Fruit fly (Drosophila melanogaster) whole organism, embryonic: Measurements from ENCODE around the gene CG15515.

Experiments used
- Abd-B ChIP-seq: fragments of 200-800 bp; sonication (Bioruptor generic); optimal IDR thresholded peaks from 2 replicates; lab custom pipeline; 2018; ENCODE audit warnings: missing biosample characterization, mild to moderate bottlenecking, missing genetic modification characterization, moderate library complexity
- Awh ChIP-seq: fragments of 200-800 bp; sonication (Bioruptor generic); IDR thresholded peaks from 2 replicates; pipeline ENCODE4, ENCODE4 v1.3.6; 2022; ENCODE audit warnings: missing biosample characterization, missing genetic modification characterization
- BEAF-32 ChIP-seq: fragments of 200-800 bp; sonication (Bioruptor generic); optimal IDR thresholded peaks from 3 replicates; lab custom pipeline; 2017; ENCODE audit warnings: missing biosample characterization, missing genetic modification characterization, mild to moderate bottlenecking, moderate library complexity, missing genetic modification reagents
- Blimp-1 ChIP-seq: fragments of 200-800 bp; sonication (Bioruptor generic); optimal IDR thresholded peaks from 3 replicates; lab custom pipeline; 2018; ENCODE audit warnings: missing biosample characterization, missing genetic modification characterization, mild to moderate bottlenecking, moderate library complexity, missing genetic modification reagents
- CG10147 ChIP-seq: fragments of 200-800 bp; sonication (Bioruptor generic); optimal IDR thresholded peaks from 2 replicates; lab custom pipeline; 2019; ENCODE audit warnings: missing biosample characterization, mild to moderate bottlenecking, missing genetic modification characterization, moderate library complexity
- CG1024 ChIP-seq: fragments of 200-800 bp; sonication (Bioruptor generic); IDR thresholded peaks from 2 replicates; pipeline ENCODE4 v1.3.6; 2022; ENCODE audit warnings: missing biosample characterization, missing genetic modification characterization
- CG10321 ChIP-seq: fragments of 200-800 bp; sonication (Bioruptor generic); IDR thresholded peaks from 2 replicates; pipeline ENCODE4 v1.3.6; 2022; ENCODE audit warnings: missing biosample characterization, missing genetic modification characterization
- CG10431 ChIP-seq: fragments of 200-800 bp; sonication (Bioruptor generic); optimal IDR thresholded peaks from 3 replicates; lab custom pipeline; 2018; ENCODE audit warnings: missing biosample characterization, mild to moderate bottlenecking, missing genetic modification characterization
- CG13123 ChIP-seq: fragments of 200-800 bp; sonication (Bioruptor generic); optimal IDR thresholded peaks from 2 replicates; lab custom pipeline; 2016; ENCODE audit warnings: missing biosample characterization, missing genetic modification characterization
- CG13287 ChIP-seq: fragments of 200-800 bp; sonication (Bioruptor generic); IDR thresholded peaks from 2 replicates; pipeline ENCODE4 v1.3.6; 2022; ENCODE audit warnings: missing biosample characterization, missing genetic modification characterization; ENCODE audit not compliant: partially characterized antibody
- CG14441 ChIP-seq: fragments of 200-800 bp; sonication (Bioruptor generic); IDR thresholded peaks from 2 replicates; pipeline ENCODE4 v1.3.6; 2022; ENCODE audit warnings: missing biosample characterization, missing genetic modification characterization
- CG14965 ChIP-seq: fragments of 200-800 bp; sonication (Bioruptor generic); optimal IDR thresholded peaks from 2 replicates; lab custom pipeline; 2016; ENCODE audit warnings: missing biosample characterization, missing genetic modification characterization, borderline replicate concordance
- CG16815 ChIP-seq: fragments of 200-800 bp; sonication (Bioruptor generic); optimal IDR thresholded peaks from 3 replicates; lab custom pipeline; 2017; ENCODE audit warnings: missing biosample characterization, mild to moderate bottlenecking, missing genetic modification characterization
- CG1792 ChIP-seq: fragments of 200-800 bp; sonication (Bioruptor generic); optimal IDR thresholded peaks from 2 replicates; lab custom pipeline; 2016; ENCODE audit warnings: missing biosample characterization, missing genetic modification characterization
- CG18476 ChIP-seq: fragments of 200-800 bp; sonication (Bioruptor generic); optimal IDR thresholded peaks from 2 replicates; lab custom pipeline; 2016; ENCODE audit warnings: missing biosample characterization, mild to moderate bottlenecking, missing genetic modification characterization
- CG18764 ChIP-seq: fragments of 200-800 bp; sonication (Bioruptor generic); optimal IDR thresholded peaks from 3 replicates; lab custom pipeline; 2016; ENCODE audit warnings: missing biosample characterization, missing genetic modification characterization
- CG2199 ChIP-seq: fragments of 200-800 bp; sonication (Bioruptor generic); IDR thresholded peaks from 3 replicates; pipeline ENCODE4 v1.3.6; 2022; ENCODE audit warnings: missing biosample characterization, missing genetic modification characterization
- CG2875 ChIP-seq: fragments of 200-800 bp; sonication (Bioruptor generic); optimal IDR thresholded peaks from 2 replicates; lab custom pipeline; 2017; ENCODE audit warnings: missing biosample characterization, mild to moderate bottlenecking, missing genetic modification characterization, missing genetic modification reagents
- CG3163 ChIP-seq: fragments of 200-800 bp; sonication (Bioruptor generic); optimal IDR thresholded peaks from 3 replicates; lab custom pipeline; 2016; ENCODE audit warnings: missing biosample characterization, missing genetic modification characterization
- CG33213 ChIP-seq: fragments of 200-800 bp; sonication (Bioruptor generic); optimal IDR thresholded peaks from 3 replicates; lab custom pipeline; 2016; ENCODE audit warnings: missing biosample characterization, missing genetic modification characterization
- CG4328 ChIP-seq: fragments of 200-800 bp; sonication (Bioruptor generic); optimal IDR thresholded peaks from 3 replicates; lab custom pipeline; 2017; ENCODE audit warnings: missing biosample characterization, missing genetic modification reagents, missing genetic modification characterization
- CG4424 ChIP-seq: fragments of 200-800 bp; sonication (Bioruptor generic); optimal IDR thresholded peaks from 3 replicates; lab custom pipeline; 2016; ENCODE audit warnings: missing biosample characterization, missing genetic modification characterization
- CG6683 ChIP-seq: fragments of 200-800 bp; sonication (Bioruptor generic); optimal IDR thresholded peaks from 2 replicates; lab custom pipeline; 2017; ENCODE audit warnings: missing biosample characterization, mild to moderate bottlenecking, missing genetic modification characterization, missing genetic modification reagents
- CG6791 ChIP-seq: fragments of 200-800 bp; sonication (Bioruptor generic); IDR thresholded peaks from 3 replicates; pipeline ENCODE4 v1.3.6; 2022; ENCODE audit warnings: missing biosample characterization, missing genetic modification characterization; ENCODE audit not compliant: partially characterized antibody
- CG9609 ChIP-seq: fragments of 200-800 bp; sonication (Bioruptor generic); optimal IDR thresholded peaks from 3 replicates; lab custom pipeline; 2016; ENCODE audit warnings: missing biosample characterization, missing genetic modification characterization
- CG9876 ChIP-seq: fragments of 200-800 bp; sonication (Bioruptor generic); optimal IDR thresholded peaks from 2 replicates; lab custom pipeline; 2016; ENCODE audit warnings: missing biosample characterization, missing genetic modification characterization
- CHES-1-like ChIP-seq: fragments of 200-800 bp; sonication (Bioruptor generic); optimal IDR thresholded peaks from 2 replicates; lab custom pipeline; 2016; ENCODE audit warnings: missing biosample characterization, missing genetic modification characterization
- Dbx ChIP-seq: fragments of 200-800 bp; sonication (Bioruptor generic); IDR thresholded peaks from 3 replicates; pipeline ENCODE4 v1.3.6; 2022; ENCODE audit warnings: missing biosample characterization, missing genetic modification characterization
- Fer1 ChIP-seq: fragments of 200-800 bp; sonication (Bioruptor generic); optimal IDR thresholded peaks from 2 replicates; lab custom pipeline; 2017; ENCODE audit warnings: missing biosample characterization, mild to moderate bottlenecking, missing genetic modification characterization
- GATAe ChIP-seq: fragments of 200-800 bp; sonication (Bioruptor generic); conservative IDR thresholded peaks from 2 replicates; pipeline ENCODE4 v1.3.6; 2022; ENCODE audit warnings: missing biosample characterization, missing genetic modification characterization
- Hand ChIP-seq: fragments of 200-800 bp; sonication (Bioruptor generic); optimal IDR thresholded peaks from 2 replicates; lab custom pipeline; 2017; ENCODE audit warnings: mild to moderate bottlenecking, missing biosample characterization, missing genetic modification reagents, missing genetic modification characterization
- Hsf ChIP-seq: fragments of 200-800 bp; sonication (Bioruptor generic); optimal IDR thresholded peaks from 3 replicates; lab custom pipeline; 2016; ENCODE audit warnings: missing biosample characterization, missing genetic modification characterization
- Kr ChIP-seq: fragments of 200-800 bp; sonication (Bioruptor generic); optimal IDR thresholded peaks from 2 replicates; lab custom pipeline; 2017; ENCODE audit warnings: missing biosample characterization, mild to moderate bottlenecking, missing genetic modification characterization
- Rx ChIP-seq: fragments of 200-800 bp; sonication (Bioruptor generic); IDR thresholded peaks from 2 replicates; pipeline ENCODE4 v1.3.6; 2022; ENCODE audit warnings: missing biosample characterization, missing genetic modification characterization
- Sox102F ChIP-seq: fragments of 200-800 bp; sonication (Bioruptor generic); optimal IDR thresholded peaks from 2 replicates; lab custom pipeline; 2018; ENCODE audit warnings: missing biosample characterization, mild to moderate bottlenecking, missing genetic modification characterization, moderate library complexity
- Xbp1 ChIP-seq: fragments of 200-800 bp; sonication (Bioruptor generic); optimal IDR thresholded peaks from 3 replicates; lab custom pipeline; 2016; ENCODE audit warnings: missing biosample characterization, mild to moderate bottlenecking, missing genetic modification characterization
- YL-1 ChIP-seq: fragments of 200-800 bp; sonication (Bioruptor generic); optimal IDR thresholded peaks from 3 replicates; lab custom pipeline; 2017; ENCODE audit warnings: missing biosample characterization, mild to moderate bottlenecking, missing genetic modification characterization
- ap ChIP-seq: fragments of 200-800 bp; sonication (Bioruptor generic); IDR thresholded peaks from 2 replicates; pipeline ENCODE4 v1.3.6; 2022; ENCODE audit warnings: missing biosample characterization, missing genetic modification characterization
- ara ChIP-seq: fragments of 200-800 bp; sonication (Bioruptor generic); IDR thresholded peaks from 2 replicates; pipeline ENCODE4 v1.3.6; 2022; ENCODE audit warnings: missing biosample characterization, missing genetic modification characterization
- ato ChIP-seq: fragments of 200-800 bp; sonication (Bioruptor generic); IDR thresholded peaks from 2 replicates; pipeline ENCODE4 v1.3.6; 2022; ENCODE audit warnings: missing biosample characterization, missing genetic modification characterization; ENCODE audit not compliant: partially characterized antibody
- cato ChIP-seq: fragments of 200-800 bp; sonication (Bioruptor generic); optimal IDR thresholded peaks from 2 replicates; lab custom pipeline; 2016; ENCODE audit warnings: missing biosample characterization, missing genetic modification characterization, borderline replicate concordance
- chm ChIP-seq: fragments of 200-800 bp; sonication (Bioruptor generic); IDR thresholded peaks from 2 replicates; pipeline ENCODE4 v1.3.6; 2022; ENCODE audit warnings: missing biosample characterization, missing genetic modification characterization
- crol ChIP-seq: fragments of 200-800 bp; sonication (Bioruptor generic); IDR thresholded peaks from 2 replicates; pipeline ENCODE4 v1.3.6; 2022; ENCODE audit warnings: missing biosample characterization, missing genetic modification characterization
- dati ChIP-seq: fragments of 200-800 bp; sonication (Bioruptor generic); IDR thresholded peaks from 2 replicates; pipeline ENCODE4 v1.3.6; 2022; ENCODE audit warnings: missing biosample characterization, missing genetic modification characterization
- fu2 ChIP-seq: fragments of 200-800 bp; sonication (Bioruptor generic); optimal IDR thresholded peaks from 2 replicates; lab custom pipeline; 2016; ENCODE audit warnings: missing biosample characterization, missing genetic modification characterization
- gem ChIP-seq: fragments of 200-800 bp; sonication (Bioruptor generic); optimal IDR thresholded peaks from 2 replicates; lab custom pipeline; 2019; ENCODE audit warnings: missing biosample characterization, mild to moderate bottlenecking, missing genetic modification characterization, moderate library complexity
- insv ChIP-seq, 2 experiments: fragments of 200-800 bp; sonication (Bioruptor generic); optimal IDR thresholded peaks; 3 replicates each; lab custom pipeline; 2016 to 2018; ENCODE audit warnings: missing biosample characterization in 2 of 2, missing genetic modification characterization in 2 of 2
- pan ChIP-seq, 4 experiments: fragments of >200 bp in 3 of 4; fragments of 200-800 bp in 1 of 4; sonication (Bioruptor generic) in 1 of 4; optimal IDR thresholded peaks in 3 of 4; IDR thresholded peaks in 1 of 4; 2 replicates each; pipeline versions ENCODE4 v1.3.6 to Lab custom; 2017 to 2022; ENCODE audit warnings: missing biosample characterization in 2 of 4, missing genetic modification characterization in 2 of 4, mixed read lengths in 1 of 4
- row ChIP-seq: fragments of 200-800 bp; sonication (Bioruptor generic); IDR thresholded peaks from 3 replicates; pipeline ENCODE4 v1.3.6; 2022; ENCODE audit warnings: missing biosample characterization, missing genetic modification characterization
- trem ChIP-seq: fragments of 200-800 bp; optimal IDR thresholded peaks from 3 replicates; lab custom pipeline; 2019; ENCODE audit warnings: missing biosample characterization, mild to moderate bottlenecking, missing genetic modification characterization, moderate library complexity
- z ChIP-seq: fragments of 200-800 bp; sonication (Bioruptor generic); IDR thresholded peaks from 3 replicates; pipeline ENCODE4 v1.3.6; 2022; ENCODE audit warnings: missing biosample characterization, missing genetic modification characterization

The CG15515 gene

dm6 chr3R:29857228-29857627 lies 48.0 kb upstream of the CG15515 start, which contains the start of gene dgt1 (continued):
- TF ChIP-seq chm (GFP tag; lab: Robert Waterston, UW) = no peak
- no peak for TF ChIP-seq pan (optimal IDR thresholded peaks at IDR 0.05; lab: Kevin White, UChicago)
- no peak for TF ChIP-seq pan (GFP tag; optimal IDR thresholded peaks at IDR 0.05 in 1 of 2, IDR thresholded peaks at IDR 0.05 in 1 of 2)
- peak; percentile 38 for TF ChIP-seq BEAF-32 (GFP tag; lab: Kevin White, UChicago)
- TF ChIP-seq Xbp1 (GFP tag; lab: Kevin White, UChicago) = no peak
- no peak for TF ChIP-seq Rx (GFP tag; lab: Robert Waterston, UW)
- TF ChIP-seq fu2 (GFP tag; lab: Kevin White, UChicago) = no peak
- no peak for TF ChIP-seq CG9609
- no peak for TF ChIP-seq CG14441
- TF ChIP-seq CG14965 (GFP tag; lab: Kevin White, UChicago) = no peak
- 0 out of 2 replicates have a peak, but pooled peaks have one; percentile 29 for TF ChIP-seq ato (GFP tag; lab: Robert Waterston, UW)
- TF ChIP-seq insv (GFP tag; optimal IDR thresholded peaks at IDR 0.05; lab: Kevin White, UChicago) = peak in 1 of 2 experiments; percentile 56
- no peak for TF ChIP-seq CG9876
- no peak for TF ChIP-seq Hsf (GFP tag; lab: Kevin White, UChicago)
- TF ChIP-seq CG18476 (GFP tag; lab: Kevin White, UChicago) = no peak
- TF ChIP-seq CG16815 (GFP tag; lab: Kevin White, UChicago) = no peak
- no peak for TF ChIP-seq CG3163 (GFP tag; lab: Kevin White, UChicago)
- TF ChIP-seq dati (GFP tag; lab: Robert Waterston, UW) = no peak
- TF ChIP-seq Abd-B (GFP tag; lab: Kevin White, UChicago) = no peak
- no peak for TF ChIP-seq CG4424 (GFP tag; lab: Kevin White, UChicago)
- no peak for TF ChIP-seq ara (GFP tag; lab: Robert Waterston, UW)
- no peak for TF ChIP-seq cato
- no peak for TF ChIP-seq Dbx (GFP tag; lab: Robert Waterston, UW)
- TF ChIP-seq GATAe = no peak
- no peak for TF ChIP-seq CG6683 (GFP tag; lab: Kevin White, UChicago)
- TF ChIP-seq Blimp-1 (GFP tag; lab: Kevin White, UChicago) = no peak
- TF ChIP-seq CG33213 = no peak
- no peak for TF ChIP-seq CG2199 (GFP tag; lab: Robert Waterston, UW)
- TF ChIP-seq CG2875 (GFP tag; lab: Kevin White, UChicago) = no peak
- TF ChIP-seq Fer1 (GFP tag; lab: Kevin White, UChicago) = no peak
- TF ChIP-seq CHES-1-like (GFP tag; lab: Kevin White, UChicago) = no peak
- no peak for TF ChIP-seq CG4328 (GFP tag; lab: Kevin White, UChicago)
- no peak for TF ChIP-seq CG18764 (GFP tag; lab: Kevin White, UChicago)
- peak; percentile 41 for TF ChIP-seq trem (tag; lab: Kevin White, UChicago)
- no peak for TF ChIP-seq row
- no peak for TF ChIP-seq ap (GFP tag; lab: Robert Waterston, UW)
- no peak for TF ChIP-seq CG10147 (GFP tag; lab: Kevin White, UChicago)
- TF ChIP-seq crol (GFP tag; lab: Robert Waterston, UW) = no peak
- no peak for TF ChIP-seq CG13123 (GFP tag; lab: Kevin White, UChicago)
- peak; percentile 80 for TF ChIP-seq YL-1 (GFP tag; lab: Kevin White, UChicago)
- TF ChIP-seq z = no peak
- TF ChIP-seq CG6791 = no peak
- TF ChIP-seq Sox102F (GFP tag; lab: Kevin White, UChicago) = no peak
- no peak for TF ChIP-seq CG1792
- no peak for TF ChIP-seq CG1024 (GFP tag; lab: Robert Waterston, UW)
- peak; percentile 32; the same call in 1 of the 2 replicates for TF ChIP-seq CG13287 (GFP tag; lab: Robert Waterston, UW)
- TF ChIP-seq Kr = no peak
- no peak for TF ChIP-seq CG10321
- no peak for TF ChIP-seq Hand
- no peak for TF ChIP-seq Awh
- no peak for TF ChIP-seq gem (tag; lab: Kevin White, UChicago)
- no peak for TF ChIP-seq CG10431 (GFP tag; lab: Kevin White, UChicago)
